Fruit fly (Drosophila melanogaster) whole organism, embryonic: ENCODE data around the gene dnc.
A peak's percentile ranks its signal among the peaks of the same experiment; 100 is the strongest.

ENCODE experiments used
- Antp ChIP-seq: fragments of 200-800 bp; sonication (Bioruptor generic); optimal IDR thresholded peaks from 3 replicates; lab custom pipeline; 2016; ENCODE audit warnings: missing biosample characterization, missing genetic modification characterization
- Asciz ChIP-seq: fragments of 200-800 bp; sonication (Bioruptor generic); optimal IDR thresholded peaks from 2 replicates; lab custom pipeline; 2017; ENCODE audit warnings: missing biosample characterization, mild to moderate bottlenecking, missing genetic modification characterization, missing genetic modification reagents
- B-H2 ChIP-seq: fragments of 200-800 bp; sonication (Bioruptor generic); optimal IDR thresholded peaks from 2 replicates; lab custom pipeline; 2018; ENCODE audit warnings: missing biosample characterization, mild to moderate bottlenecking, missing genetic modification characterization
- Bdp1 ChIP-seq: fragments of 200-800 bp; sonication (Bioruptor generic); optimal IDR thresholded peaks from 3 replicates; lab custom pipeline; 2016; ENCODE audit warnings: missing biosample characterization, missing genetic modification characterization
- Bteb2 ChIP-seq: fragments of 200-800 bp; sonication (Bioruptor generic); optimal IDR thresholded peaks from 2 replicates; lab custom pipeline; 2016; ENCODE audit warnings: missing biosample characterization, missing genetic modification characterization
- CG10147 ChIP-seq: fragments of 200-800 bp; sonication (Bioruptor generic); optimal IDR thresholded peaks from 2 replicates; lab custom pipeline; 2019; ENCODE audit warnings: missing biosample characterization, mild to moderate bottlenecking, missing genetic modification characterization, moderate library complexity
- CG12391 ChIP-seq: fragments of 200-800 bp; sonication (Bioruptor generic); optimal IDR thresholded peaks from 3 replicates; lab custom pipeline; 2018; ENCODE audit warnings: missing biosample characterization, mild to moderate bottlenecking, missing genetic modification characterization, moderate library complexity
- CG13624 ChIP-seq: fragments of 200-800 bp; sonication (Bioruptor generic); optimal IDR thresholded peaks from 2 replicates; lab custom pipeline; 2016; ENCODE audit warnings: missing biosample characterization, missing genetic modification characterization
- CG15479 ChIP-seq: fragments of 200-800 bp; sonication (Bioruptor generic); optimal IDR thresholded peaks from 3 replicates; lab custom pipeline; 2019; ENCODE audit warnings: missing biosample characterization, mild to moderate bottlenecking, missing genetic modification characterization, moderate library complexity
- CG17912 ChIP-seq: fragments of 200-800 bp; sonication (Bioruptor generic); optimal IDR thresholded peaks from 2 replicates; lab custom pipeline; 2018; ENCODE audit warnings: missing biosample characterization, mild to moderate bottlenecking, missing genetic modification characterization
- CG3995 ChIP-seq: fragments of 200-800 bp; sonication (Bioruptor generic); optimal IDR thresholded peaks from 3 replicates; lab custom pipeline; 2016; ENCODE audit warnings: missing biosample characterization, missing genetic modification characterization
- CG6272 ChIP-seq: fragments of 200-800 bp; sonication (Bioruptor generic); IDR thresholded peaks from 2 replicates; pipeline ENCODE4 v1.3.6; 2022; ENCODE audit warnings: missing biosample characterization, missing genetic modification characterization
- CG9932 ChIP-seq: fragments of 200-800 bp; sonication (Bioruptor generic); IDR thresholded peaks from 2 replicates; pipeline ENCODE4 v1.3.6; 2022; ENCODE audit warnings: missing biosample characterization, missing genetic modification characterization
- CkIIα-i1 ChIP-seq: fragments of 200-800 bp; sonication (Bioruptor generic); IDR thresholded peaks from 2 replicates; pipeline ENCODE4 v1.3.6; 2022; ENCODE audit warnings: missing biosample characterization, missing genetic modification characterization
- CoRest ChIP-seq: fragments of 200-800 bp; sonication (Bioruptor generic); optimal IDR thresholded peaks from 3 replicates; lab custom pipeline; 2018; ENCODE audit warnings: missing biosample characterization, mild to moderate bottlenecking, missing genetic modification characterization, moderate library complexity
- Deaf1 ChIP-seq: fragments of 200-800 bp; optimal IDR thresholded peaks from 3 replicates; lab custom pipeline; 2019; ENCODE audit warnings: missing biosample characterization, mild to moderate bottlenecking, missing genetic modification characterization, moderate library complexity
- Dip2 ChIP-seq: fragments of 200-800 bp; sonication (Bioruptor generic); IDR thresholded peaks from 2 replicates; pipeline ENCODE4 v1.3.6; 2022; ENCODE audit warnings: missing biosample characterization, missing genetic modification characterization
- Doc3 ChIP-seq: fragments of 200-800 bp; sonication (Bioruptor generic); IDR thresholded peaks from 3 replicates; pipeline ENCODE4 v1.3.6; 2022; ENCODE audit warnings: missing biosample characterization, missing genetic modification characterization; ENCODE audit not compliant: partially characterized antibody
- HLH54F ChIP-seq: fragments of 200-800 bp; sonication (Bioruptor generic); optimal IDR thresholded peaks from 3 replicates; lab custom pipeline; 2016; ENCODE audit warnings: missing biosample characterization, missing genetic modification characterization
- Hr39 ChIP-seq: fragments of >200 bp; optimal IDR thresholded peaks from 2 replicates; lab custom pipeline; 2017
- MESR4 ChIP-seq: fragments of 200-800 bp; sonication (Bioruptor generic); optimal IDR thresholded peaks from 2 replicates; lab custom pipeline; 2018; ENCODE audit warnings: missing biosample characterization, mild to moderate bottlenecking, missing genetic modification characterization, moderate library complexity
- NC2α ChIP-seq: fragments of 200-800 bp; sonication (Bioruptor generic); optimal IDR thresholded peaks from 2 replicates; lab custom pipeline; 2016; ENCODE audit warnings: missing biosample characterization, missing genetic modification characterization
- NC2β ChIP-seq: fragments of 200-800 bp; sonication (Bioruptor generic); optimal IDR thresholded peaks from 2 replicates; lab custom pipeline; 2016; ENCODE audit warnings: missing biosample characterization, missing genetic modification characterization
- NK7.1 ChIP-seq: fragments of 200-800 bp; sonication (Bioruptor generic); optimal IDR thresholded peaks from 3 replicates; lab custom pipeline; 2016; ENCODE audit warnings: missing biosample characterization, missing genetic modification characterization
- Oli ChIP-seq: fragments of 200-800 bp; sonication (Bioruptor generic); optimal IDR thresholded peaks from 2 replicates; lab custom pipeline; 2018; ENCODE audit warnings: missing biosample characterization, mild to moderate bottlenecking, missing genetic modification characterization, moderate library complexity
- Pdp1 ChIP-seq, 2 experiments: fragments of 200-800 bp; sonication (Bioruptor generic); optimal IDR thresholded peaks; 3 replicates each; lab custom pipeline; 2016; ENCODE audit warnings: missing biosample characterization in 2 of 2, missing genetic modification characterization in 2 of 2, mild to moderate bottlenecking in 1 of 2, moderate library complexity in 1 of 2
- Poxn ChIP-seq: fragments of 200-800 bp; sonication (Bioruptor generic); IDR thresholded peaks from 2 replicates; pipeline ENCODE4 v1.3.6; 2022; ENCODE audit warnings: missing biosample characterization, missing genetic modification characterization
- Sin3A ChIP-seq: fragments of >200 bp; optimal IDR thresholded peaks from 2 replicates; lab custom pipeline; 2018
- Stat92E ChIP-seq, 3 experiments: fragments of >200 bp in 2 of 3; fragments of 200-800 bp in 1 of 3; sonication (Bioruptor generic) in 1 of 3; optimal IDR thresholded peaks; 2 replicates each; lab custom pipeline; 2017 to 2019; ENCODE audit warnings: missing biosample characterization in 3 of 3, missing genetic modification characterization in 3 of 3, mild to moderate bottlenecking in 1 of 3, moderate library complexity in 1 of 3
- bbx ChIP-seq: fragments of 200-800 bp; sonication (Bioruptor generic); IDR thresholded peaks from 2 replicates; pipeline ENCODE4 v1.3.6; 2022; ENCODE audit warnings: missing biosample characterization, missing genetic modification characterization; ENCODE audit not compliant: partially characterized antibody
- btn ChIP-seq: fragments of 200-800 bp; sonication (Bioruptor generic); optimal IDR thresholded peaks from 2 replicates; lab custom pipeline; 2016; ENCODE audit warnings: missing biosample characterization, missing genetic modification characterization
- da ChIP-seq: fragments of 200-800 bp; sonication (Bioruptor generic); optimal IDR thresholded peaks from 2 replicates; lab custom pipeline; 2016; ENCODE audit warnings: missing biosample characterization, missing genetic modification characterization
- danr ChIP-seq: fragments of 200-800 bp; sonication (Bioruptor generic); IDR thresholded peaks from 2 replicates; pipeline ENCODE4 v1.3.6; 2022; ENCODE audit warnings: missing biosample characterization, missing genetic modification characterization
- dpn ChIP-seq, 2 experiments: fragments of 200-800 bp; sonication (Bioruptor generic); optimal IDR thresholded peaks; 3 replicates each; lab custom pipeline; 2016; ENCODE audit warnings: missing biosample characterization in 2 of 2, missing genetic modification characterization in 2 of 2
- ewg ChIP-seq: fragments of 200-800 bp; sonication (Bioruptor generic); optimal IDR thresholded peaks from 3 replicates; lab custom pipeline; 2017; ENCODE audit warnings: mild to moderate bottlenecking, missing biosample characterization, missing genetic modification reagents, missing genetic modification characterization
- fd3F ChIP-seq: fragments of 200-800 bp; sonication (Bioruptor generic); optimal IDR thresholded peaks from 2 replicates; lab custom pipeline; 2018; ENCODE audit warnings: missing biosample characterization, mild to moderate bottlenecking, missing genetic modification characterization, moderate library complexity
- hb ChIP-seq: fragments of 200-800 bp; sonication (Bioruptor generic); IDR thresholded peaks from 3 replicates; pipeline ENCODE4 v1.3.6; 2022; ENCODE audit warnings: missing biosample characterization, missing genetic modification characterization; ENCODE audit not compliant: partially characterized antibody
- her ChIP-seq: fragments of 200-800 bp; sonication (Bioruptor generic); optimal IDR thresholded peaks from 2 replicates; lab custom pipeline; 2016; ENCODE audit warnings: missing biosample characterization, missing genetic modification characterization
- ind ChIP-seq: fragments of 200-800 bp; sonication (Bioruptor generic); optimal IDR thresholded peaks from 3 replicates; lab custom pipeline; 2016; ENCODE audit warnings: missing biosample characterization, missing genetic modification characterization
- ken ChIP-seq: fragments of 200-800 bp; sonication (Bioruptor generic); IDR thresholded peaks from 3 replicates; pipeline ENCODE4 v1.3.6; 2022; ENCODE audit warnings: missing biosample characterization, missing genetic modification characterization
- lbe ChIP-seq: fragments of 200-800 bp; sonication (Bioruptor generic); optimal IDR thresholded peaks from 2 replicates; lab custom pipeline; 2016; ENCODE audit warnings: missing biosample characterization, mild to moderate bottlenecking, missing genetic modification characterization
- nerfin-1 ChIP-seq: fragments of 200-800 bp; sonication (Bioruptor generic); optimal IDR thresholded peaks from 3 replicates; lab custom pipeline; 2019; ENCODE audit warnings: missing biosample characterization, mild to moderate bottlenecking, missing genetic modification characterization, moderate library complexity
- schlank ChIP-seq: fragments of 200-800 bp; sonication (Bioruptor generic); optimal IDR thresholded peaks from 2 replicates; lab custom pipeline; 2018; ENCODE audit warnings: missing biosample characterization, mild to moderate bottlenecking, missing genetic modification characterization
- seq ChIP-seq: fragments of 200-800 bp; sonication (Bioruptor generic); IDR thresholded peaks from 2 replicates; pipeline ENCODE4 v1.3.6; 2022; ENCODE audit warnings: missing biosample characterization, missing genetic modification characterization
- tap ChIP-seq: fragments of 200-800 bp; optimal IDR thresholded peaks from 3 replicates; lab custom pipeline; 2019; ENCODE audit warnings: missing biosample characterization, mild to moderate bottlenecking, missing genetic modification characterization, moderate library complexity
- trem ChIP-seq: fragments of 200-800 bp; optimal IDR thresholded peaks from 3 replicates; lab custom pipeline; 2019; ENCODE audit warnings: missing biosample characterization, mild to moderate bottlenecking, missing genetic modification characterization, moderate library complexity
- ttk ChIP-seq: fragments of 200-800 bp; sonication (Bioruptor generic); IDR thresholded peaks from 2 replicates; pipeline ENCODE4 v2.1.2; 2022; ENCODE audit warnings: missing biosample characterization, missing genetic modification characterization
- vnd ChIP-seq: fragments of 200-800 bp; sonication (Bioruptor generic); IDR thresholded peaks from 3 replicates; pipeline ENCODE4 v1.3.6; 2022; ENCODE audit warnings: missing biosample characterization, missing genetic modification characterization; ENCODE audit not compliant: partially characterized antibody
- zen ChIP-seq: fragments of 200-800 bp; sonication (Bioruptor generic); optimal IDR thresholded peaks from 3 replicates; lab custom pipeline; 2018; ENCODE audit warnings: missing biosample characterization, mild to moderate bottlenecking, missing genetic modification characterization, moderate library complexity
- zf30C ChIP-seq: fragments of 200-800 bp; sonication (Bioruptor generic); optimal IDR thresholded peaks from 3 replicates; lab custom pipeline; 2018; ENCODE audit warnings: missing biosample characterization, mild to moderate bottlenecking, missing genetic modification characterization

The dnc gene

dm6 chrX:3288909-3289706 lies 112.9 kb downstream of the dnc start (continued):
- TF ChIP-seq CG9932 (GFP tag; lab: Robert Waterston, UW) (peak; percentile 36), NC2α (GFP tag; lab: Kevin White, UChicago) (no peak), Antp (GFP tag; lab: Kevin White, UChicago) (no peak), lbe (no peak), tap (tag; lab: Kevin White, UChicago) (no peak), NC2β (GFP tag; lab: Kevin White, UChicago) (no peak), bbx (GFP tag; lab: Robert Waterston, UW) (no peak), Bteb2 (GFP tag; lab: Kevin White, UChicago) (no peak), Pdp1 (GFP tag; optimal IDR thresholded peaks at IDR 0.05; lab: Kevin White, UChicago) (no peak), ewg (peak; percentile 68), CG17912 (GFP tag; lab: Kevin White, UChicago) (no peak), Doc3 (GFP tag; lab: Robert Waterston, UW) (no peak), MESR4 (no peak), Hr39 (peak; percentile 95), Stat92E (GFP tag; optimal IDR thresholded peaks at IDR 0.05; lab: Kevin White, UChicago) (no peak), schlank (tag; lab: Kevin White, UChicago) (no peak), HLH54F (GFP tag; lab: Kevin White, UChicago) (no peak), ind (GFP tag; lab: Kevin White, UChicago) (peak; percentile 45), Poxn (GFP tag; lab: Robert Waterston, UW) (no peak), dpn (GFP tag; optimal IDR thresholded peaks at IDR 0.05; lab: Kevin White, UChicago) (peak in 1 of 2 experiments; percentile 15), her (GFP tag; lab: Kevin White, UChicago) (no peak), CG15479 (GFP tag; lab: Kevin White, UChicago) (no peak), ken (GFP tag; lab: Robert Waterston, UW) (0 out of 3 replicates have a peak, but pooled peaks have one; percentile 23), vnd (no peak), CG10147 (GFP tag; lab: Kevin White, UChicago) (peak; percentile 62), nerfin-1 (no peak), B-H2 (GFP tag; lab: Kevin White, UChicago) (no peak), trem (tag; lab: Kevin White, UChicago) (no peak), CG12391 (tag; lab: Kevin White, UChicago) (peak; percentile 41), Oli (tag; lab: Kevin White, UChicago) (peak; percentile 61), Asciz (GFP tag; lab: Kevin White, UChicago) (no peak), CoRest (peak; percentile 53), zf30C (GFP tag; lab: Kevin White, UChicago) (peak; percentile 68), zen (tag; lab: Kevin White, UChicago) (no peak), fd3F (GFP tag; lab: Kevin White, UChicago) (no peak), CG13624 (GFP tag; lab: Kevin White, UChicago) (no peak), ttk (0 out of 2 replicates have a peak, but pooled peaks have one; percentile 28), danr (GFP tag; lab: Robert Waterston, UW) (no peak), CG3995 (GFP tag; lab: Kevin White, UChicago) (no peak), Dip2 (GFP tag; lab: Robert Waterston, UW) (no peak), NK7.1 (GFP tag; lab: Kevin White, UChicago) (no peak), CkIIα-i1 (no peak), da (GFP tag; lab: Kevin White, UChicago) (no peak), Sin3A (lab: Kevin White, UChicago) (no peak), seq (GFP tag; lab: Robert Waterston, UW) (peak; percentile 39; the same call in 1 of the 2 replicates), Deaf1 (tag; lab: Kevin White, UChicago) (no peak), btn (no peak), CG6272 (GFP tag; lab: Robert Waterston, UW) (peak; percentile 30; the same call in 1 of the 2 replicates), hb (GFP tag; lab: Robert Waterston, UW) (no peak), Bdp1 (GFP tag; lab: Kevin White, UChicago) (no peak)
